Fruit fly (Drosophila melanogaster) whole organism, embryonic: ENCODE results near the gene CG44094.
A peak's percentile ranks its signal among the peaks of the same experiment; 100 is the strongest.

Source experiments
- Abd-B ChIP-seq: fragments of 200-800 bp; sonication (Bioruptor generic); optimal IDR thresholded peaks from 2 replicates; lab custom pipeline; 2018; ENCODE audit warnings: missing biosample characterization, mild to moderate bottlenecking, missing genetic modification characterization, moderate library complexity
- Antp ChIP-seq: fragments of 200-800 bp; sonication (Bioruptor generic); optimal IDR thresholded peaks from 3 replicates; lab custom pipeline; 2016; ENCODE audit warnings: missing biosample characterization, missing genetic modification characterization
- Asciz ChIP-seq: fragments of 200-800 bp; sonication (Bioruptor generic); optimal IDR thresholded peaks from 2 replicates; lab custom pipeline; 2017; ENCODE audit warnings: missing biosample characterization, mild to moderate bottlenecking, missing genetic modification characterization, missing genetic modification reagents
- Atf-2 ChIP-seq: fragments of 200-800 bp; sonication (Bioruptor generic); optimal IDR thresholded peaks from 2 replicates; lab custom pipeline; 2016; ENCODE audit warnings: missing biosample characterization, missing genetic modification characterization
- CG10147 ChIP-seq: fragments of 200-800 bp; sonication (Bioruptor generic); optimal IDR thresholded peaks from 2 replicates; lab custom pipeline; 2019; ENCODE audit warnings: missing biosample characterization, mild to moderate bottlenecking, missing genetic modification characterization, moderate library complexity
- CG10274 ChIP-seq: fragments of 200-800 bp; sonication (Bioruptor generic); optimal IDR thresholded peaks from 3 replicates; lab custom pipeline; 2017; ENCODE audit warnings: missing biosample characterization, mild to moderate bottlenecking, missing genetic modification characterization
- CG12299 ChIP-seq: fragments of 200-800 bp; sonication (Bioruptor generic); optimal IDR thresholded peaks from 2 replicates; lab custom pipeline; 2018; ENCODE audit warnings: missing biosample characterization, mild to moderate bottlenecking, missing genetic modification characterization
- CG13424 ChIP-seq: fragments of 200-800 bp; sonication (Bioruptor generic); optimal IDR thresholded peaks from 2 replicates; lab custom pipeline; 2019; ENCODE audit warnings: missing biosample characterization, mild to moderate bottlenecking, missing genetic modification characterization, moderate library complexity
- CG17359 ChIP-seq: fragments of 200-800 bp; sonication (Bioruptor generic); optimal IDR thresholded peaks from 3 replicates; lab custom pipeline; 2018; ENCODE audit warnings: missing biosample characterization, mild to moderate bottlenecking, missing genetic modification characterization, moderate library complexity
- CG18476 ChIP-seq: fragments of 200-800 bp; sonication (Bioruptor generic); optimal IDR thresholded peaks from 2 replicates; lab custom pipeline; 2016; ENCODE audit warnings: missing biosample characterization, mild to moderate bottlenecking, missing genetic modification characterization
- CG2712 ChIP-seq: fragments of 200-800 bp; optimal IDR thresholded peaks from 3 replicates; lab custom pipeline; 2019; ENCODE audit warnings: missing biosample characterization, mild to moderate bottlenecking, missing genetic modification characterization, moderate library complexity
- CG30020 ChIP-seq: fragments of 200-800 bp; optimal IDR thresholded peaks from 2 replicates; lab custom pipeline; 2019; ENCODE audit warnings: missing biosample characterization, mild to moderate bottlenecking, missing genetic modification characterization, moderate library complexity
- CG31441 ChIP-seq: fragments of 200-800 bp; sonication (Bioruptor generic); IDR thresholded peaks from 2 replicates; pipeline ENCODE4 v1.3.6; 2022; ENCODE audit warnings: missing biosample characterization, missing genetic modification characterization
- CG3726 ChIP-seq: fragments of 200-800 bp; sonication (Bioruptor generic); IDR thresholded peaks from 3 replicates; pipeline ENCODE4, ENCODE4 v1.3.6; 2022; ENCODE audit warnings: missing biosample characterization, missing genetic modification characterization
- CG4404 ChIP-seq: fragments of 200-800 bp; sonication (Bioruptor generic); IDR thresholded peaks from 2 replicates; pipeline ENCODE4 v1.3.6; 2022; ENCODE audit warnings: missing biosample characterization, missing genetic modification characterization
- CG4617 ChIP-seq: fragments of 200-800 bp; sonication (Bioruptor generic); optimal IDR thresholded peaks from 3 replicates; lab custom pipeline; 2016; ENCODE audit warnings: missing biosample characterization, missing genetic modification characterization, borderline replicate concordance
- CG6765 ChIP-seq: fragments of 200-800 bp; sonication (Bioruptor generic); optimal IDR thresholded peaks from 3 replicates; lab custom pipeline; 2017; ENCODE audit warnings: missing biosample characterization, mild to moderate bottlenecking, missing genetic modification characterization
- CG8478 ChIP-seq: fragments of >200 bp; optimal IDR thresholded peaks from 2 replicates; lab custom pipeline; 2018
- CG8924 ChIP-seq: fragments of 200-800 bp; optimal IDR thresholded peaks from 3 replicates; lab custom pipeline; 2019; ENCODE audit warnings: missing biosample characterization, mild to moderate bottlenecking, missing genetic modification characterization, moderate library complexity
- CG9437 ChIP-seq: fragments of 200-800 bp; sonication (Bioruptor generic); optimal IDR thresholded peaks from 2 replicates; lab custom pipeline; 2018; ENCODE audit warnings: missing biosample characterization, mild to moderate bottlenecking, missing genetic modification characterization
- CG9817 ChIP-seq: fragments of 200-800 bp; sonication (Bioruptor generic); optimal IDR thresholded peaks from 2 replicates; lab custom pipeline; 2018; ENCODE audit warnings: missing biosample characterization, mild to moderate bottlenecking, missing genetic modification characterization, moderate library complexity
- CoRest ChIP-seq: fragments of 200-800 bp; sonication (Bioruptor generic); optimal IDR thresholded peaks from 3 replicates; lab custom pipeline; 2018; ENCODE audit warnings: missing biosample characterization, mild to moderate bottlenecking, missing genetic modification characterization, moderate library complexity
- HmgZ ChIP-seq: fragments of 200-800 bp; sonication (Bioruptor generic); optimal IDR thresholded peaks from 2 replicates; lab custom pipeline; 2018; ENCODE audit warnings: missing biosample characterization, mild to moderate bottlenecking, missing genetic modification characterization
- Hr51 ChIP-seq, 2 experiments: fragments of 200-800 bp; sonication (Bioruptor generic); optimal IDR thresholded peaks; 2 replicates in 1 of 2; 3 replicates in 1 of 2; lab custom pipeline; 2016 to 2018; ENCODE audit warnings: missing biosample characterization in 2 of 2, missing genetic modification characterization in 2 of 2, mild to moderate bottlenecking in 1 of 2, moderate library complexity in 1 of 2
- Hsf ChIP-seq: fragments of 200-800 bp; sonication (Bioruptor generic); optimal IDR thresholded peaks from 3 replicates; lab custom pipeline; 2016; ENCODE audit warnings: missing biosample characterization, missing genetic modification characterization
- MBD-R2 ChIP-seq: fragments of 200-800 bp; sonication (Bioruptor generic); IDR thresholded peaks from 2 replicates; pipeline ENCODE4 v1.3.6; 2022; ENCODE audit warnings: missing biosample characterization, missing genetic modification characterization
- Max ChIP-seq: fragments of 200-800 bp; sonication (Bioruptor generic); optimal IDR thresholded peaks from 2 replicates; lab custom pipeline; 2016; ENCODE audit warnings: missing biosample characterization, mild to moderate bottlenecking, missing genetic modification characterization
- Nf-YB ChIP-seq: fragments of 200-800 bp; sonication (Bioruptor generic); optimal IDR thresholded peaks from 3 replicates; lab custom pipeline; 2019; ENCODE audit warnings: missing biosample characterization, mild to moderate bottlenecking, missing genetic modification characterization, moderate library complexity
- Nf-YC ChIP-seq: fragments of 200-800 bp; optimal IDR thresholded peaks from 3 replicates; lab custom pipeline; 2019; ENCODE audit warnings: missing biosample characterization, mild to moderate bottlenecking, missing genetic modification characterization, moderate library complexity
- Sox102F ChIP-seq: fragments of 200-800 bp; sonication (Bioruptor generic); optimal IDR thresholded peaks from 2 replicates; lab custom pipeline; 2018; ENCODE audit warnings: missing biosample characterization, mild to moderate bottlenecking, missing genetic modification characterization, moderate library complexity
- Sry-δ ChIP-seq: fragments of 200-800 bp; sonication (Bioruptor generic); optimal IDR thresholded peaks from 2 replicates; lab custom pipeline; 2016; ENCODE audit warnings: missing biosample characterization, missing genetic modification characterization
- amos ChIP-seq: fragments of 200-800 bp; sonication (Bioruptor generic); IDR thresholded peaks from 2 replicates; pipeline ENCODE4 v1.3.6; 2022; ENCODE audit warnings: missing biosample characterization, missing genetic modification characterization; ENCODE audit not compliant: partially characterized antibody
- cas ChIP-seq: fragments of 200-800 bp; sonication (Bioruptor generic); IDR thresholded peaks from 2 replicates; pipeline ENCODE4 v1.3.6; 2022; ENCODE audit warnings: missing biosample characterization, missing genetic modification characterization
- corto ChIP-seq: fragments of 200-800 bp; sonication (Bioruptor generic); optimal IDR thresholded peaks from 2 replicates; lab custom pipeline; 2016; ENCODE audit warnings: missing biosample characterization, mild to moderate bottlenecking, missing genetic modification characterization, moderate library complexity
- ftz-f1 ChIP-seq: fragments of 200-800 bp; sonication (Bioruptor generic); optimal IDR thresholded peaks from 2 replicates; lab custom pipeline; 2016; ENCODE audit warnings: missing biosample characterization, missing genetic modification characterization
- hkb ChIP-seq, 2 experiments: fragments of 200-800 bp in 1 of 2; fragments of >200 bp in 1 of 2; sonication (Bioruptor generic) in 1 of 2; IDR thresholded peaks in 1 of 2; optimal IDR thresholded peaks in 1 of 2; 2 replicates each; pipeline versions ENCODE4 v1.3.6 to Lab custom; 2017 to 2022; ENCODE audit warnings: missing biosample characterization in 1 of 2, missing genetic modification characterization in 1 of 2
- lilli ChIP-seq: fragments of 200-800 bp; sonication (Bioruptor generic); optimal IDR thresholded peaks from 3 replicates; lab custom pipeline; 2016; ENCODE audit warnings: missing biosample characterization, missing genetic modification characterization
- nerfin-1 ChIP-seq: fragments of 200-800 bp; sonication (Bioruptor generic); optimal IDR thresholded peaks from 3 replicates; lab custom pipeline; 2019; ENCODE audit warnings: missing biosample characterization, mild to moderate bottlenecking, missing genetic modification characterization, moderate library complexity
- nmo ChIP-seq: fragments of 200-800 bp; sonication (Bioruptor generic); optimal IDR thresholded peaks from 2 replicates; lab custom pipeline; 2018; ENCODE audit warnings: missing biosample characterization, mild to moderate bottlenecking, missing genetic modification characterization, moderate library complexity
- pan ChIP-seq, 4 experiments: fragments of >200 bp in 3 of 4; fragments of 200-800 bp in 1 of 4; sonication (Bioruptor generic) in 1 of 4; optimal IDR thresholded peaks in 3 of 4; IDR thresholded peaks in 1 of 4; 2 replicates each; pipeline versions ENCODE4 v1.3.6 to Lab custom; 2017 to 2022; ENCODE audit warnings: missing biosample characterization in 2 of 4, missing genetic modification characterization in 2 of 4, mixed read lengths in 1 of 4
- pros ChIP-seq: fragments of 200-800 bp; sonication (Bioruptor generic); optimal IDR thresholded peaks from 3 replicates; lab custom pipeline; 2019; ENCODE audit warnings: missing biosample characterization, mild to moderate bottlenecking, missing genetic modification characterization, moderate library complexity
- sens ChIP-seq: fragments of 200-800 bp; sonication (Bioruptor generic); peaks from one replicate; lab custom pipeline; 2016; ENCODE audit warnings: missing biosample characterization, missing genetic modification characterization
- sim ChIP-seq: fragments of 200-800 bp; sonication (Bioruptor generic); IDR thresholded peaks from 2 replicates; pipeline ENCODE4 v1.3.6; 2022; ENCODE audit warnings: missing biosample characterization, missing genetic modification characterization
- sna ChIP-seq: fragments of 200-800 bp; sonication (Bioruptor generic); IDR thresholded peaks from 2 replicates; pipeline ENCODE4 v1.3.6; 2022; ENCODE audit warnings: missing biosample characterization, missing genetic modification characterization; ENCODE audit not compliant: partially characterized antibody
- stwl ChIP-seq: fragments of 200-800 bp; sonication (Bioruptor generic); optimal IDR thresholded peaks from 3 replicates; lab custom pipeline; 2018; ENCODE audit warnings: missing biosample characterization, mild to moderate bottlenecking, missing genetic modification characterization, moderate library complexity
- tap ChIP-seq: fragments of 200-800 bp; optimal IDR thresholded peaks from 3 replicates; lab custom pipeline; 2019; ENCODE audit warnings: missing biosample characterization, mild to moderate bottlenecking, missing genetic modification characterization, moderate library complexity
- ttk ChIP-seq: fragments of 200-800 bp; sonication (Bioruptor generic); IDR thresholded peaks from 2 replicates; pipeline ENCODE4 v2.1.2; 2022; ENCODE audit warnings: missing biosample characterization, missing genetic modification characterization
- vfl ChIP-seq: fragments of 200-800 bp; sonication (Bioruptor generic); optimal IDR thresholded peaks from 2 replicates; lab custom pipeline; 2016; ENCODE audit warnings: missing biosample characterization, missing genetic modification characterization
- zen ChIP-seq: fragments of 200-800 bp; sonication (Bioruptor generic); optimal IDR thresholded peaks from 3 replicates; lab custom pipeline; 2018; ENCODE audit warnings: missing biosample characterization, mild to moderate bottlenecking, missing genetic modification characterization, moderate library complexity
- zf30C ChIP-seq: fragments of 200-800 bp; sonication (Bioruptor generic); optimal IDR thresholded peaks from 3 replicates; lab custom pipeline; 2018; ENCODE audit warnings: missing biosample characterization, mild to moderate bottlenecking, missing genetic modification characterization

The CG44094 gene

DNA sequence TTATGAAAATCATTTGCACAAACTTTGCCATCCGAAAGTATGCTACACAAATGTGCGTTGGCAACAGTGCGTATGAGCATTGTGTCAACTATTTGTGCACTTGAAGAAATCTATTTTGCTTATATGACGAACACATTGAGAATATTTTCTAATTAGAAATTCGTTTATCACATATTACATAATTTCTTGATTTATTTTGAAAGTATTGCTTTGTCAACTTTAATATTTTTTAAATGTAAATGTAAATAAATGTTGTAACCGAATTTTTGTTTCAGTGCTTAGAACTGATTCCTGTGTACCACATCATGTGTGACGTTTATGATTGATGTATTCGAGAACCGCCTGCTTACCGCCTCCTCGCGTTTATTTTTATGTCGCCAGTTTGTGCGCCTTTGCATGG is 34.4 kb downstream of the CG44094 start (continued):
- TF ChIP-seq CG8924 (no peak), CG2712 (tag; lab: Kevin White, UChicago) (no peak), CG17359 (tag; lab: Kevin White, UChicago) (no peak), Asciz (no peak), CG18476 (no peak), Nf-YB (GFP tag; lab: Kevin White, UChicago) (no peak), Hr51 (GFP tag; optimal IDR thresholded peaks at IDR 0.05; lab: Kevin White, UChicago) (peak in 1 of 2 experiments; percentile 44), CG13424 (no peak), CG31441 (GFP tag; lab: Robert Waterston, UW) (no peak), CG9437 (GFP tag; lab: Kevin White, UChicago) (no peak), nmo (GFP tag; lab: Kevin White, UChicago) (no peak), zf30C (GFP tag; lab: Kevin White, UChicago) (no peak), lilli (GFP tag; lab: Kevin White, UChicago) (no peak), CoRest (tag; lab: Kevin White, UChicago) (peak; percentile 16), ttk (no peak), CG3726 (no peak), sim (GFP tag; lab: Robert Waterston, UW) (no peak), MBD-R2 (GFP tag; lab: Robert Waterston, UW) (no peak), Hsf (GFP tag; lab: Kevin White, UChicago) (peak; percentile 12), pan (optimal IDR thresholded peaks at IDR 0.05; lab: Kevin White, UChicago) (no peak), pan (GFP tag; optimal IDR thresholded peaks at IDR 0.05 in 1 of 2, IDR thresholded peaks at IDR 0.05 in 1 of 2) (peak in 1 of 2 experiments; percentile 38), pros (GFP tag; lab: Kevin White, UChicago) (no peak), Abd-B (no peak), corto (GFP tag; lab: Kevin White, UChicago) (no peak), ftz-f1 (GFP tag; lab: Kevin White, UChicago) (no peak), zen (tag; lab: Kevin White, UChicago) (no peak), HmgZ (tag; lab: Kevin White, UChicago) (no peak), CG10274 (GFP tag; lab: Kevin White, UChicago) (no peak), CG4617 (GFP tag; lab: Kevin White, UChicago) (no peak), CG9817 (tag; lab: Kevin White, UChicago) (no peak), sens (GFP tag; lab: Kevin White, UChicago) (no peak), vfl (no peak), CG12299 (tag; lab: Kevin White, UChicago) (no peak), Atf-2 (no peak), Sry-δ (GFP tag; lab: Kevin White, UChicago) (no peak), amos (no peak), CG8478 (lab: Kevin White, UChicago) (no peak), Antp (GFP tag; lab: Kevin White, UChicago) (no peak), hkb (optimal IDR thresholded peaks at IDR 0.05; lab: Kevin White, UChicago) (no peak), hkb (GFP tag; IDR thresholded peaks at IDR 0.05; lab: Robert Waterston, UW) (no peak), CG30020 (tag; lab: Kevin White, UChicago) (no peak), Nf-YC (tag; lab: Kevin White, UChicago) (no peak), Max (GFP tag; lab: Kevin White, UChicago) (no peak), sna (GFP tag; lab: Robert Waterston, UW) (no peak), cas (GFP tag; lab: Robert Waterston, UW) (no peak), CG6765 (no peak), stwl (tag; lab: Kevin White, UChicago) (no peak), nerfin-1 (no peak), Sox102F (GFP tag; lab: Kevin White, UChicago) (peak; percentile 37), tap (tag; lab: Kevin White, UChicago) (peak; percentile 19), CG4404 (GFP tag; lab: Robert Waterston, UW) (no peak), CG10147 (peak; percentile 47)
